Worm (Caenorhabditis elegans) whole organism, L4 larva: ENCODE results near the gene F47B8.1.

Source experiments
- D1046.2 ChIP-seq: fragments of 200-800 bp; sonication (Bioruptor generic); IDR thresholded peaks from 2 replicates; pipeline ENCODE4 v1.3.6; 2022; ENCODE audit warnings: missing genetic modification characterization, missing compliant biosample characterization
- F10B5.3 ChIP-seq: sonication (generic microtip); optimal IDR thresholded peaks from 2 replicates; lab custom pipeline; 2016; ENCODE audit warnings: mild to moderate bottlenecking, missing genetic modification characterization, missing compliant biosample characterization
- F26F4.8 ChIP-seq: fragments of 200-800 bp; sonication (Bioruptor generic); conservative IDR thresholded peaks from 2 replicates; pipeline ENCODE4 v1.3.6; 2022; ENCODE audit warnings: missing genetic modification characterization, missing compliant biosample characterization
- F37D6.2 ChIP-seq: sonication (generic microtip); optimal IDR thresholded peaks from 2 replicates; lab custom pipeline; 2016; ENCODE audit warnings: mild to moderate bottlenecking, missing genetic modification characterization, missing compliant biosample characterization
- T20F7.1 ChIP-seq: fragments of 200-800 bp; sonication (Bioruptor generic); optimal IDR thresholded peaks from 2 replicates; lab custom pipeline; 2018; ENCODE audit warnings: mild to moderate bottlenecking, missing genetic modification characterization, missing compliant biosample characterization
- T26A8.4 ChIP-seq: fragments of 200-800 bp; sonication (Bioruptor generic); IDR thresholded peaks from 2 replicates; pipeline ENCODE4 v1.3.6; 2022; ENCODE audit warnings: missing genetic modification characterization, missing compliant biosample characterization
- Y48G9A.11 ChIP-seq: fragments of 200-800 bp; sonication (Bioruptor generic); IDR thresholded peaks from 2 replicates; pipeline ENCODE4 v1.3.6; 2022; ENCODE audit warnings: missing genetic modification reagents, missing genetic modification characterization, missing compliant biosample characterization
- ZK546.5 ChIP-seq, 2 experiments: sonication (generic microtip); optimal IDR thresholded peaks; 2 replicates each; lab custom pipeline; 2017; ENCODE audit warnings: missing biosample characterization in 2 of 2, missing genetic modification characterization in 2 of 2
- aha-1 ChIP-seq: fragments of 150-350 bp; peaks from one replicate; lab custom pipeline; 2014; ENCODE audit warnings: missing biosample characterization, missing genetic modification characterization
- arid-1 ChIP-seq: fragments of 200-800 bp; sonication (Bioruptor generic); conservative IDR thresholded peaks from 2 replicates; pipeline ENCODE4 v1.3.6; 2022; ENCODE audit warnings: missing genetic modification reagents, missing genetic modification characterization, missing compliant biosample characterization
- ceh-20 ChIP-seq: fragments of 200-800 bp; sonication (Bioruptor generic); IDR thresholded peaks from 2 replicates; pipeline ENCODE4 v1.3.6; 2022; ENCODE audit warnings: missing genetic modification reagents, missing genetic modification characterization, missing compliant biosample characterization
- ceh-82 ChIP-seq: sonication (generic microtip); optimal IDR thresholded peaks from 2 replicates; lab custom pipeline; 2017; ENCODE audit warnings: missing biosample characterization, missing genetic modification characterization
- cey-2 ChIP-seq: sonication (generic microtip); optimal IDR thresholded peaks from 3 replicates; lab custom pipeline; 2017; ENCODE audit warnings: missing genetic modification characterization, mild to moderate bottlenecking, missing compliant biosample characterization, antibody characterized with exemption, borderline replicate concordance; ENCODE audit not compliant: insufficient read depth
- daf-12 ChIP-seq: fragments of 150-350 bp; optimal IDR thresholded peaks from 2 replicates; lab custom pipeline; 2014; ENCODE audit warnings: missing biosample characterization, missing genetic modification reagents, missing genetic modification characterization
- daf-16 ChIP-seq, 3 experiments: sonication (generic microtip); optimal IDR thresholded peaks; 2 replicates each; lab custom pipeline; 2016 to 2017; ENCODE audit warnings: missing genetic modification characterization in 3 of 3, missing genetic modification reagents in 3 of 3, mild to moderate bottlenecking in 2 of 3, missing compliant biosample characterization in 2 of 3, missing biosample characterization in 1 of 3, moderate library complexity in 1 of 3
- daf-19 ChIP-seq: fragments of 200-800 bp; sonication (Bioruptor generic); conservative IDR thresholded peaks from 2 replicates; pipeline ENCODE4 v1.3.6; 2022; ENCODE audit warnings: missing genetic modification characterization, missing compliant biosample characterization
- dmd-8 ChIP-seq: fragments of 200-800 bp; sonication (Bioruptor generic); IDR thresholded peaks from 2 replicates; pipeline ENCODE4 v1.3.6; 2022; ENCODE audit warnings: missing genetic modification characterization, missing compliant biosample characterization
- dmd-9 ChIP-seq: fragments of 200-800 bp; sonication (Bioruptor generic); IDR thresholded peaks from 2 replicates; pipeline ENCODE4 v1.3.6; 2022; ENCODE audit warnings: missing genetic modification reagents, missing genetic modification characterization, missing compliant biosample characterization
- dpl-1 ChIP-seq: fragments of 150-350 bp; optimal IDR thresholded peaks from 2 replicates; lab custom pipeline; 2014; ENCODE audit warnings: missing biosample characterization, missing genetic modification reagents, missing genetic modification characterization
- dve-1 ChIP-seq: sonication (generic microtip); optimal IDR thresholded peaks from 2 replicates; lab custom pipeline; 2017; ENCODE audit warnings: antibody characterized with exemption, mild to moderate bottlenecking, missing genetic modification characterization, missing compliant biosample characterization; ENCODE audit not compliant: insufficient read depth
- hif-1 ChIP-seq, 2 experiments: sonication (generic microtip); optimal IDR thresholded peaks; 2 replicates each; lab custom pipeline; 2016 to 2017; ENCODE audit warnings: missing compliant biosample characterization in 2 of 2, missing genetic modification characterization in 2 of 2, missing genetic modification reagents in 2 of 2, missing genotype in 2 of 2, mild to moderate bottlenecking in 1 of 2
- hlh-11 ChIP-seq: fragments of 200-800 bp; sonication (Bioruptor generic); optimal IDR thresholded peaks from 2 replicates; lab custom pipeline; 2018; ENCODE audit warnings: mild to moderate bottlenecking, missing genetic modification characterization, missing compliant biosample characterization
- jun-1 ChIP-seq: fragments of 150-350 bp; optimal IDR thresholded peaks from 2 replicates; lab custom pipeline; 2014; ENCODE audit warnings: missing biosample characterization, missing genetic modification reagents, missing genetic modification characterization
- lim-7 ChIP-seq: fragments of 200-800 bp; sonication (Bioruptor generic); IDR thresholded peaks from 2 replicates; pipeline ENCODE4 v1.3.6; 2022; ENCODE audit warnings: missing genetic modification characterization, missing compliant biosample characterization
- lin-1 ChIP-seq: fragments of 200-800 bp; sonication (Bioruptor generic); IDR thresholded peaks from 2 replicates; pipeline ENCODE4 v1.3.6; 2022; ENCODE audit warnings: missing genetic modification reagents, missing genetic modification characterization, missing compliant biosample characterization
- lin-29 ChIP-seq: fragments of 200-800 bp; sonication (Bioruptor generic); IDR thresholded peaks from 2 replicates; pipeline ENCODE4 v1.3.6; 2022; ENCODE audit warnings: missing genetic modification reagents, missing genetic modification characterization, missing compliant biosample characterization
- madf-9 ChIP-seq: fragments of 200-800 bp; sonication (Bioruptor generic); conservative IDR thresholded peaks from 2 replicates; pipeline ENCODE4 v1.3.6; 2022; ENCODE audit warnings: missing genetic modification reagents, missing genetic modification characterization, missing compliant biosample characterization
- mdt-29 ChIP-seq: fragments of 200-800 bp; sonication (Bioruptor generic); IDR thresholded peaks from 2 replicates; pipeline ENCODE4 v1.3.6; 2022; ENCODE audit warnings: missing genetic modification reagents, missing genetic modification characterization, missing compliant biosample characterization
- mep-1 ChIP-seq: fragments of 150-350 bp; sonication (generic microtip); optimal IDR thresholded peaks from 3 replicates; lab custom pipeline; 2014; ENCODE audit warnings: missing biosample characterization, missing genetic modification characterization
- nhr-102 ChIP-seq: sonication (generic microtip); optimal IDR thresholded peaks from 2 replicates; lab custom pipeline; 2016; ENCODE audit warnings: mild to moderate bottlenecking, missing genetic modification characterization, moderate library complexity, missing compliant biosample characterization
- nhr-11 ChIP-seq: fragments of 150-350 bp; optimal IDR thresholded peaks from 2 replicates; lab custom pipeline; 2014; ENCODE audit warnings: missing biosample characterization, missing genetic modification characterization
- nhr-25 ChIP-seq: sonication (generic microtip); optimal IDR thresholded peaks from 2 replicates; lab custom pipeline; 2017; ENCODE audit warnings: missing genetic modification characterization, mild to moderate bottlenecking, missing compliant biosample characterization, antibody characterized with exemption, moderate library complexity, borderline replicate concordance; ENCODE audit not compliant: insufficient read depth
- nhr-42 ChIP-seq: fragments of 200-800 bp; sonication (Bioruptor generic); IDR thresholded peaks from 2 replicates; pipeline ENCODE4 v1.3.6; 2022; ENCODE audit warnings: missing genetic modification characterization, missing compliant biosample characterization
- nhr-6 ChIP-seq: fragments of 150-350 bp; optimal IDR thresholded peaks from 2 replicates; lab custom pipeline; 2014; ENCODE audit warnings: missing biosample characterization, missing genetic modification characterization
- pha-4 ChIP-seq, 2 experiments: fragments of 150-350 bp in 1 of 2; fragments of 200-800 bp in 1 of 2; sonication (Bioruptor generic) in 1 of 2; IDR thresholded peaks in 1 of 2; optimal IDR thresholded peaks in 1 of 2; 2 replicates each; pipeline versions ENCODE4 v1.3.6 to Lab custom; 2014 to 2022; ENCODE audit warnings: missing genetic modification characterization in 2 of 2, missing genetic modification reagents in 2 of 2, missing biosample characterization in 1 of 2, missing compliant biosample characterization in 1 of 2
- saeg-2 ChIP-seq: fragments of 200-800 bp; sonication (Bioruptor generic); IDR thresholded peaks from 2 replicates; pipeline ENCODE4 v1.3.6; 2022; ENCODE audit warnings: missing genetic modification reagents, missing genetic modification characterization, missing compliant biosample characterization
- sdz-12 ChIP-seq: fragments of 200-800 bp; sonication (Bioruptor generic); optimal IDR thresholded peaks from 2 replicates; lab custom pipeline; 2018; ENCODE audit warnings: mild to moderate bottlenecking, missing genetic modification characterization, missing compliant biosample characterization
- set-16 ChIP-seq: fragments of 200-800 bp; sonication (Bioruptor generic); IDR thresholded peaks from 2 replicates; pipeline ENCODE4 v1.3.6; 2022; ENCODE audit warnings: missing genetic modification reagents, missing genetic modification characterization, missing compliant biosample characterization
- snpc-4 ChIP-seq: fragments of 150-350 bp; optimal IDR thresholded peaks from 2 replicates; lab custom pipeline; 2014; ENCODE audit warnings: missing biosample characterization, missing genetic modification characterization
- spr-1 ChIP-seq: sonication (generic microtip); optimal IDR thresholded peaks from 2 replicates; lab custom pipeline; 2016; ENCODE audit warnings: mild to moderate bottlenecking, missing genetic modification characterization, missing compliant biosample characterization
- tra-1 ChIP-seq: fragments of 200-800 bp; sonication (Bioruptor generic); IDR thresholded peaks from 2 replicates; pipeline ENCODE4 v1.3.6; 2022; ENCODE audit warnings: missing genetic modification reagents, missing genetic modification characterization, missing compliant biosample characterization
- unc-130 ChIP-seq: sonication (generic microtip); optimal IDR thresholded peaks from 2 replicates; lab custom pipeline; 2016; ENCODE audit warnings: missing genetic modification reagents, missing genetic modification characterization, missing compliant biosample characterization
- unc-39 ChIP-seq: sonication (generic microtip); optimal IDR thresholded peaks from 2 replicates; lab custom pipeline; 2017; ENCODE audit warnings: missing biosample characterization, missing genetic modification characterization
- unc-62 ChIP-seq, 3 experiments: fragments of 150-350 bp in 1 of 3; sonication (generic microtip); optimal IDR thresholded peaks in 2 of 3; peaks in 1 of 3; 1 replicate in 1 of 3; 2 replicates in 2 of 3; lab custom pipeline; 2014 to 2017; ENCODE audit warnings: missing biosample characterization in 3 of 3, missing genetic modification characterization in 3 of 3, missing genetic modification reagents in 3 of 3, missing genotype in 1 of 3
- vab-7 ChIP-seq: fragments of 200-800 bp; sonication (Bioruptor generic); IDR thresholded peaks from 2 replicates; pipeline ENCODE4 v1.3.6; 2022; ENCODE audit warnings: missing genetic modification reagents, missing genetic modification characterization, missing compliant biosample characterization
- zag-1 ChIP-seq: fragments of 150-350 bp; optimal IDR thresholded peaks from 2 replicates; lab custom pipeline; 2014; ENCODE audit warnings: missing biosample characterization, missing genetic modification characterization
- zfp-2 ChIP-seq: sonication (generic microtip); optimal IDR thresholded peaks from 2 replicates; lab custom pipeline; 2016; ENCODE audit warnings: mild to moderate bottlenecking, missing genetic modification characterization, missing compliant biosample characterization
- ztf-11 ChIP-seq: fragments of 150-350 bp; optimal IDR thresholded peaks from 2 replicates; lab custom pipeline; 2014; ENCODE audit warnings: missing biosample characterization, missing genetic modification characterization

F47B8.1 gene

ce11 chrV:14347234-14347826, 33.2 kb upstream of the F47B8.1 start, which contains the start of gene cept-2:
cept-2 (plus strand) TSS chrV:14347766.
- TF ChIP-seq daf-12 (tag; lab: Kevin White, UChicago) (no peak), daf-16 (GFP tag; optimal IDR thresholded peaks at IDR 0.05; lab: Kevin White, UChicago) (no peak), daf-16 (tag; optimal IDR thresholded peaks at IDR 0.05; lab: Kevin White, UChicago) (peak; percentile 69), nhr-6 (tag; lab: Kevin White, UChicago) (peak; percentile 100), lim-7 (GFP tag; lab: Robert Waterston, UW) (no peak), T26A8.4 (GFP tag; lab: Robert Waterston, UW) (peak; percentile 82), T20F7.1 (GFP tag; lab: Kevin White, UChicago) (peak; percentile 86), pha-4 (GFP tag; IDR thresholded peaks at IDR 0.05; lab: Robert Waterston, UW) (no peak; the same call in 1 of the 2 replicates), pha-4 (tag; optimal IDR thresholded peaks at IDR 0.05; lab: Kevin White, UChicago) (no peak), Y48G9A.11 (GFP tag; lab: Robert Waterston, UW) (no peak), dmd-8 (GFP tag; lab: Robert Waterston, UW) (no peak), hif-1 (tag; optimal IDR thresholded peaks at IDR 0.05; lab: Kevin White, UChicago) (peak in 1 of 2 experiments; percentile 85), nhr-25 (tag; lab: Kevin White, UChicago) (peak; percentile 15), F26F4.8 (no peak), hlh-11 (peak; percentile 85), ZK546.5 (tag; optimal IDR thresholded peaks at IDR 0.05; lab: Kevin White, UChicago) (no peak), ceh-20 (peak; percentile 88), ceh-82 (tag; lab: Kevin White, UChicago) (no peak), dpl-1 (peak; percentile 89), jun-1 (tag; lab: Kevin White, UChicago) (no peak), mdt-29 (GFP tag; lab: Robert Waterston, UW) (no peak), cey-2 (tag; lab: Kevin White, UChicago) (no peak), zfp-2 (tag; lab: Kevin White, UChicago) (peak; percentile 70), sdz-12 (no peak), lin-1 (GFP tag; lab: Robert Waterston, UW) (no peak), vab-7 (GFP tag; lab: Robert Waterston, UW) (peak; percentile 79), daf-19 (GFP tag; lab: Robert Waterston, UW) (peak; percentile 71; the same call in 1 of the 2 replicates), arid-1 (GFP tag; lab: Robert Waterston, UW) (no peak), ztf-11 (tag; lab: Kevin White, UChicago) (no peak), saeg-2 (GFP tag; lab: Robert Waterston, UW) (no peak), nhr-42 (peak; percentile 85), snpc-4 (tag; lab: Kevin White, UChicago) (peak; percentile 64), dmd-9 (peak; percentile 81), nhr-102 (no peak), F10B5.3 (no peak), madf-9 (GFP tag; lab: Robert Waterston, UW) (no peak), F37D6.2 (no peak), unc-62 (GFP tag; optimal IDR thresholded peaks at IDR 0.05 in 1 of 2; lab: Kevin White, UChicago) (no peak), unc-62 (tag; optimal IDR thresholded peaks at IDR 0.05; lab: Kevin White, UChicago) (no peak), lin-29 (GFP tag; lab: Robert Waterston, UW) (0 out of 2 replicates have a peak, but pooled peaks have one; percentile 18), unc-39 (tag; lab: Kevin White, UChicago) (no peak), set-16 (GFP tag; lab: Robert Waterston, UW) (no peak), zag-1 (tag; lab: Kevin White, UChicago) (no peak), D1046.2 (GFP tag; lab: Robert Waterston, UW) (0 out of 2 replicates have a peak, but pooled peaks have one; percentile 23), aha-1 (peak; percentile 97), unc-130 (GFP tag; lab: Kevin White, UChicago) (peak; percentile 80), nhr-11 (peak; percentile 95), dve-1 (tag; lab: Kevin White, UChicago) (peak; percentile 97), mep-1 (tag; lab: Kevin White, UChicago) (no peak), spr-1 (tag; lab: Kevin White, UChicago) (peak; percentile 76), tra-1 (GFP tag; lab: Robert Waterston, UW) (peak; percentile 48; the same call in 1 of the 2 replicates)
